Worm (Caenorhabditis elegans) whole organism, mixed stage, embryonic: Measurements from ENCODE around the gene R09B5.11.

Source experiments
- blmp-1 ChIP-seq: fragments of 150-350 bp; optimal IDR thresholded peaks from 2 replicates; lab custom pipeline; 2014; ENCODE audit warnings: missing biosample characterization, missing genetic modification characterization
- hlh-1 ChIP-seq: fragments of 150-350 bp; optimal IDR thresholded peaks from 2 replicates; lab custom pipeline; 2014; ENCODE audit warnings: missing biosample characterization, missing genetic modification reagents, missing genetic modification characterization
- mab-5 ChIP-seq: fragments of 150-350 bp; optimal IDR thresholded peaks from 2 replicates; lab custom pipeline; 2014; ENCODE audit warnings: missing biosample characterization, missing genetic modification characterization
- sem-2 ChIP-seq: fragments of 200-800 bp; sonication (Bioruptor generic); optimal IDR thresholded peaks from 2 replicates; lab custom pipeline; 2018; ENCODE audit warnings: mild to moderate bottlenecking, missing genetic modification characterization, missing compliant biosample characterization
- unc-39 ChIP-seq: fragments of 150-350 bp; optimal IDR thresholded peaks from 2 replicates; lab custom pipeline; 2014; ENCODE audit warnings: missing biosample characterization, missing genetic modification characterization
- unc-62 ChIP-seq: fragments of 150-350 bp; optimal IDR thresholded peaks from 2 replicates; lab custom pipeline; 2014; ENCODE audit warnings: missing biosample characterization, missing genetic modification reagents, missing genetic modification characterization

DNA sequence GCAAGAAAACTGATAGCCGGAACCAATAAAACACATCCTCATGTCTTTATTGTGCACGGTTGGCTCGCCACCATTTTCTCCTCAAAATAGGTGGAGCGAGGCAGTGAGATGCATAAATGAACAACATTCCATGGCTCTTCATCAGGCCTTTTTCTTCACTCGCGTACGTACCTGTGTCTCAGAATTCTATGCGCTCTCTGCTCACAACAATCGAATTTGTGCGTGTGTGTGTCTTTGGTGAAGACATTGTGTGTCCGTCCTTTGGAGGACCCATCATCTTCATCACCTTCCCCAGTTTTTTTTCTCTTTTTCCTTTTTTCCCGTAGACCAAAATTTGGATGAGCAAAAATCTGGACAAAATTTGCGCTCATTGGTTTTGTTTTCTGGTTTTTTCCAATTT, 16.7 kb upstream of the R09B5.11 start:
- TF ChIP-seq blmp-1 (tag; lab: Kevin White, UChicago) (no peak), unc-62 (GFP tag; lab: Kevin White, UChicago) (no peak), sem-2 (GFP tag; lab: Kevin White, UChicago) (no peak), mab-5 (tag; lab: Kevin White, UChicago) (no peak), hlh-1 (tag; lab: Kevin White, UChicago) (no peak), unc-39 (tag; lab: Kevin White, UChicago) (no peak)
